Fruit fly (Drosophila melanogaster) whole organism, wandering third instar larva: ENCODE data around the gene Sbds.

Source experiments
- Abd-B ChIP-seq: fragments of >200 bp; optimal IDR thresholded peaks from 2 replicates; lab custom pipeline; 2017; ENCODE audit warnings: missing biosample characterization, missing genetic modification characterization
- CG9705 ChIP-seq: fragments of 200-800 bp; sonication (Bioruptor generic); optimal IDR thresholded peaks from 2 replicates; lab custom pipeline; 2018; ENCODE audit warnings: missing biosample characterization, mild to moderate bottlenecking, missing genetic modification characterization
- CrebA ChIP-seq: fragments of 200-800 bp; sonication (Bioruptor generic); optimal IDR thresholded peaks from 2 replicates; lab custom pipeline; 2016; ENCODE audit warnings: missing biosample characterization, mild to moderate bottlenecking, missing genetic modification characterization, borderline replicate concordance
- Dfd ChIP-seq: fragments of >200 bp; optimal IDR thresholded peaks from 2 replicates; lab custom pipeline; 2017; ENCODE audit warnings: missing biosample characterization, missing genetic modification characterization
- Dif ChIP-seq: fragments of 200-275, 200-300 bp; sonication (Bioruptor generic); optimal IDR thresholded peaks from 2 replicates; lab custom pipeline; 2018; ENCODE audit warnings: missing biosample characterization, missing genetic modification characterization; ENCODE audit not compliant: partially characterized antibody
- GATAd ChIP-seq: sonication (Bioruptor generic); optimal IDR thresholded peaks from 2 replicates; lab custom pipeline; 2016; ENCODE audit warnings: missing biosample characterization, missing genetic modification characterization
- HLH106 ChIP-seq: fragments of 200-800 bp; optimal IDR thresholded peaks from 3 replicates; lab custom pipeline; 2019; ENCODE audit warnings: missing biosample characterization, mild to moderate bottlenecking, missing genetic modification characterization, moderate library complexity
- Hnf4 ChIP-seq: fragments of 200-800 bp; sonication (Bioruptor generic); optimal IDR thresholded peaks from 2 replicates; lab custom pipeline; 2016; ENCODE audit warnings: missing biosample characterization, mild to moderate bottlenecking, missing genetic modification characterization
- Hr83 ChIP-seq: fragments of 200-300 bp; sonication (Bioruptor generic); optimal IDR thresholded peaks from 2 replicates; lab custom pipeline; 2016; ENCODE audit warnings: missing biosample characterization, mild to moderate bottlenecking, missing genetic modification characterization, moderate library complexity; ENCODE audit not compliant: poor library complexity, severe bottlenecking
- N ChIP-seq: fragments of >200 bp; optimal IDR thresholded peaks from 2 replicates; lab custom pipeline; 2018; ENCODE audit warnings: missing biosample characterization, missing external identifiers, missing genetic modification characterization
- OdsH ChIP-seq: fragments of 200-800 bp; sonication (Bioruptor generic); optimal IDR thresholded peaks from 2 replicates; lab custom pipeline; 2016; ENCODE audit warnings: missing biosample characterization, mild to moderate bottlenecking, missing genetic modification characterization
- Rel ChIP-seq, 2 experiments: fragments of 200-800 bp; sonication (Bioruptor generic) in 1 of 2; optimal IDR thresholded peaks; 2 replicates in 1 of 2; 3 replicates in 1 of 2; lab custom pipeline; 2016 to 2019; ENCODE audit warnings: mild to moderate bottlenecking in 2 of 2, missing biosample characterization in 2 of 2, missing genetic modification characterization in 2 of 2, moderate library complexity in 1 of 2
- Sp1 ChIP-seq: fragments of 200-800 bp; sonication (Bioruptor generic); optimal IDR thresholded peaks from 3 replicates; lab custom pipeline; 2019; ENCODE audit warnings: missing biosample characterization, mild to moderate bottlenecking, missing genetic modification characterization, moderate library complexity
- Vsx2 ChIP-seq: fragments of 200-300, 225-300 bp; sonication (Bioruptor generic); optimal IDR thresholded peaks from 2 replicates; lab custom pipeline; 2018; ENCODE audit warnings: missing biosample characterization, missing genetic modification characterization; ENCODE audit not compliant: partially characterized antibody
- br ChIP-seq: fragments of 200-800 bp; sonication (Bioruptor generic); optimal IDR thresholded peaks from 2 replicates; lab custom pipeline; 2016; ENCODE audit warnings: missing biosample characterization, missing genetic modification characterization
- brk ChIP-seq: fragments of 200-800 bp; sonication (Bioruptor generic); optimal IDR thresholded peaks from 2 replicates; lab custom pipeline; 2016; ENCODE audit warnings: missing biosample characterization, mild to moderate bottlenecking, missing genetic modification characterization
- dmrt93B ChIP-seq: fragments of 200-800 bp; sonication (Bioruptor generic); optimal IDR thresholded peaks from 2 replicates; lab custom pipeline; 2018; ENCODE audit warnings: missing biosample characterization, mild to moderate bottlenecking, missing genetic modification characterization
- ey ChIP-seq: fragments of 200-800 bp; sonication (Bioruptor generic); optimal IDR thresholded peaks from 2 replicates; lab custom pipeline; 2016; ENCODE audit warnings: missing biosample characterization, missing genetic modification characterization
- foxo ChIP-seq, 2 experiments: fragments of 200-800 bp; sonication (Bioruptor generic); optimal IDR thresholded peaks; 2 replicates in 1 of 2; 3 replicates in 1 of 2; lab custom pipeline; 2016 to 2017; ENCODE audit warnings: missing biosample characterization in 2 of 2, missing genetic modification characterization in 2 of 2
- fru ChIP-seq: fragments of 200-800 bp; sonication (Bioruptor generic); optimal IDR thresholded peaks from 3 replicates; lab custom pipeline; 2016; ENCODE audit warnings: missing biosample characterization, mild to moderate bottlenecking, missing genetic modification characterization
- h ChIP-seq: fragments of 200-800 bp; sonication (Bioruptor generic); optimal IDR thresholded peaks from 3 replicates; lab custom pipeline; 2016; ENCODE audit warnings: missing biosample characterization, mild to moderate bottlenecking, missing genetic modification characterization
- jim ChIP-seq: fragments of 175-275, 200-325 bp; sonication (Bioruptor generic); optimal IDR thresholded peaks from 2 replicates; lab custom pipeline; 2016; ENCODE audit warnings: missing biosample characterization, mild to moderate bottlenecking, missing genetic modification characterization
- lola ChIP-seq: fragments of >200 bp; optimal IDR thresholded peaks from 2 replicates; lab custom pipeline; 2017; ENCODE audit warnings: missing biosample characterization, missing genetic modification characterization
- pan ChIP-seq: fragments of >200 bp; optimal IDR thresholded peaks from 2 replicates; lab custom pipeline; 2017
- psq ChIP-seq: fragments of 200-800 bp; sonication (Bioruptor generic); optimal IDR thresholded peaks from 3 replicates; lab custom pipeline; 2017; ENCODE audit warnings: missing biosample characterization, mild to moderate bottlenecking, missing genetic modification characterization, moderate library complexity
- sage ChIP-seq: fragments of 200-800 bp; sonication (Bioruptor generic); optimal IDR thresholded peaks from 2 replicates; lab custom pipeline; 2016; ENCODE audit warnings: missing biosample characterization, mild to moderate bottlenecking, missing genetic modification characterization
- sv ChIP-seq: fragments of 200-800 bp; sonication (Bioruptor generic); optimal IDR thresholded peaks from 3 replicates; lab custom pipeline; 2016; ENCODE audit warnings: missing biosample characterization, missing genetic modification characterization
- tai ChIP-seq: sonication (Bioruptor generic); optimal IDR thresholded peaks from 2 replicates; lab custom pipeline; 2016; ENCODE audit warnings: missing biosample characterization, missing genetic modification characterization
- usp ChIP-seq: fragments of >200 bp; optimal IDR thresholded peaks from 2 replicates; lab custom pipeline; 2017; ENCODE audit warnings: missing biosample characterization, missing genetic modification characterization
- woc ChIP-seq: sonication (Bioruptor generic); optimal IDR thresholded peaks from 2 replicates; lab custom pipeline; 2016; ENCODE audit warnings: missing biosample characterization, mild to moderate bottlenecking, missing genetic modification characterization

Gene Sbds

dm6 chr3L:6771851-6772250, 19.1 kb downstream of the Sbds start:
- no peak for TF ChIP-seq Rel (GFP tag; optimal IDR thresholded peaks at IDR 0.05; lab: Kevin White, UChicago)
- TF ChIP-seq Rel (tag; optimal IDR thresholded peaks at IDR 0.05; lab: Kevin White, UChicago) = peak; percentile 38
- TF ChIP-seq psq (GFP tag; lab: Kevin White, UChicago) = no peak
- TF ChIP-seq, all 38 proteins: peak for 1

- TF ChIP-seq CG9705 (GFP tag; lab: Kevin White, UChicago) = no peak
- TF ChIP-seq tai (GFP tag; lab: Kevin White, UChicago) = no peak
- no peak for TF ChIP-seq brk (GFP tag; lab: Kevin White, UChicago)
- no peak for TF ChIP-seq sv
- TF ChIP-seq Sp1 (GFP tag; lab: Kevin White, UChicago) = no peak
- TF ChIP-seq psq (GFP tag; lab: Kevin White, UChicago) = no peak
- TF ChIP-seq foxo (GFP tag; optimal IDR thresholded peaks at IDR 0.05; lab: Kevin White, UChicago) = no peak
- no peak for TF ChIP-seq lola
- no peak for TF ChIP-seq sage (GFP tag; lab: Kevin White, UChicago)
- no peak for TF ChIP-seq HLH106 (tag; lab: Kevin White, UChicago)
Observed at dm6 chr3L:6777614-6778013, 24.9 kb downstream of the Sbds start.

dm6 chr3L:6778804-6779289, 26.1 kb downstream of the Sbds start:
- TF ChIP-seq Hnf4 (GFP tag; lab: Kevin White, UChicago) (no peak), Dfd (no peak), fru (GFP tag; lab: Kevin White, UChicago) (no peak), br (no peak), tai (GFP tag; lab: Kevin White, UChicago) (no peak), N (GFP tag; lab: Kevin White, UChicago) (no peak), sv (no peak), ey (GFP tag; lab: Kevin White, UChicago) (no peak), pan (lab: Kevin White, UChicago) (no peak), GATAd (GFP tag; lab: Kevin White, UChicago) (no peak), CG9705 (GFP tag; lab: Kevin White, UChicago) (no peak), h (GFP tag; lab: Kevin White, UChicago) (no peak), usp (GFP tag; lab: Kevin White, UChicago) (no peak), Abd-B (no peak), woc (GFP tag; lab: Kevin White, UChicago) (no peak), foxo (GFP tag; optimal IDR thresholded peaks at IDR 0.05; lab: Kevin White, UChicago) (no peak), Sp1 (GFP tag; lab: Kevin White, UChicago) (no peak), psq (GFP tag; lab: Kevin White, UChicago) (no peak), CrebA (GFP tag; lab: Kevin White, UChicago) (no peak), OdsH (GFP tag; lab: Kevin White, UChicago) (no peak)
- TF ChIP-seq, all 38 proteins: peak for 0

dm6 chr3L:6779398-6779797, 26.7 kb downstream of the Sbds start:
- TF ChIP-seq Rel (GFP tag; optimal IDR thresholded peaks at IDR 0.05; lab: Kevin White, UChicago) (no peak), Rel (tag; optimal IDR thresholded peaks at IDR 0.05; lab: Kevin White, UChicago) (no peak), dmrt93B (GFP tag; lab: Kevin White, UChicago) (no peak), OdsH (GFP tag; lab: Kevin White, UChicago) (no peak), Dfd (no peak), HLH106 (tag; lab: Kevin White, UChicago) (no peak), foxo (GFP tag; optimal IDR thresholded peaks at IDR 0.05; lab: Kevin White, UChicago) (no peak)
- TF ChIP-seq, all 38 proteins: peak for 0

- TF ChIP-seq CrebA (GFP tag; lab: Kevin White, UChicago) (no peak), sage (GFP tag; lab: Kevin White, UChicago) (no peak), sv (no peak), N (GFP tag; lab: Kevin White, UChicago) (no peak), Dif (GFP tag; lab: Kevin White, UChicago) (no peak), lola (no peak), Vsx2 (GFP tag; lab: Kevin White, UChicago) (no peak), Rel (GFP tag; optimal IDR thresholded peaks at IDR 0.05; lab: Kevin White, UChicago) (no peak), Rel (tag; optimal IDR thresholded peaks at IDR 0.05; lab: Kevin White, UChicago) (no peak), CG9705 (GFP tag; lab: Kevin White, UChicago) (no peak), OdsH (GFP tag; lab: Kevin White, UChicago) (no peak), Hr83 (GFP tag; lab: Kevin White, UChicago) (no peak), jim (GFP tag; lab: Kevin White, UChicago) (no peak), pan (lab: Kevin White, UChicago) (no peak)
Observed at dm6 chr3L:6783403-6783802, 30.7 kb downstream of the Sbds start.
